Comparison of ENCODE assay signal across 6 worm cellular contexts in the genomic region with DNA sequence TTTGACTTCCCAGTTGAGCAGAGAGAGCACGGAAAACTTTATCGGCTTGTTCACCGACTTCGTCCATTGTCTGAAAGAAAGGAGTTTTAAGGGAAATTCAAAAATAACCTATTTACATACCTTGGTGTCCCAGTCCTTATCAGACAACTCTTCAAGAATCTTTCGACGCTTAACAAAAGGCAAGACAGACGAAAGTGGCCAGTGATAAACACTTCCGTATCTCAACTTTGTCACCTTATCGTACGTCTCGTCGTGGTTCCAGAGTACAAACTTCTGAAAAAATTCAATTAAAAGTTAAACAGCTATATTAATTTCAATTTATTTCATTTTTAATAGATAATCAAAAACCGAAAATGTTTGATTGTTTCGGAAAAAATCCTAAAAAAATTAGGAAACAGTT.
TF ChIP-seq lines count a peak whose summit lies in the region.

No protein-coding gene starts in this region.

TF ChIP-seq in whole organism, L1 larva, 84 proteins besides CTCF, POLR2A, EP300 and RAD21:
- TF ChIP-seq grh-1 (GFP tag; IDR thresholded peaks at IDR 0.05; lab: Robert Waterston, UW) (no peak), elt-2 (tag; optimal IDR thresholded peaks at IDR 0.05; lab: Kevin White, UChicago) (peak; percentile 87)

TF ChIP-seq in whole organism, L2 larva, 48 proteins besides CTCF, POLR2A, EP300 and RAD21:
- peak; percentile 17 for TF ChIP-seq sma-9 (GFP tag; optimal IDR thresholded peaks at IDR 0.05; lab: Kevin White, UChicago)
- no peak for TF ChIP-seq sma-9 (tag; optimal IDR thresholded peaks at IDR 0.05; lab: Kevin White, UChicago)
- TF ChIP-seq peb-1 (tag; optimal IDR thresholded peaks at IDR 0.05; lab: Kevin White, UChicago) = no peak
- TF ChIP-seq fos-1 (tag; optimal IDR thresholded peaks at IDR 0.05; lab: Kevin White, UChicago) = peak; percentile 62

TF ChIP-seq in whole organism, L3 larva, 47 proteins besides CTCF, POLR2A, EP300 and RAD21:
- TF ChIP-seq ceh-28 (tag; optimal IDR thresholded peaks at IDR 0.05; lab: Kevin White, UChicago) (no peak), pqm-1 (tag; optimal IDR thresholded peaks at IDR 0.05; lab: Kevin White, UChicago) (peak; percentile 56), elt-2 (tag; optimal IDR thresholded peaks at IDR 0.05; lab: Kevin White, UChicago) (peak; percentile 89)

TF ChIP-seq in whole organism, L4 larva, 104 proteins besides CTCF, POLR2A, EP300 and RAD21:
- TF ChIP-seq dve-1 (tag; optimal IDR thresholded peaks at IDR 0.05; lab: Kevin White, UChicago; ENCODE audit: insufficient read depth) = peak; percentile 66
- TF ChIP-seq mxl-2 (GFP tag; conservative IDR thresholded peaks at IDR 0.05; lab: Robert Waterston, UW) = no peak
- TF ChIP-seq hlh-11 (tag; optimal IDR thresholded peaks at IDR 0.05; lab: Kevin White, UChicago) = peak; percentile 46
- peak; percentile 15 for TF ChIP-seq pqm-1 (tag; optimal IDR thresholded peaks at IDR 0.05; lab: Kevin White, UChicago)
- TF ChIP-seq daf-16 (GFP tag; optimal IDR thresholded peaks at IDR 0.05; lab: Kevin White, UChicago) = no peak
- TF ChIP-seq daf-16 (tag; optimal IDR thresholded peaks at IDR 0.05; lab: Kevin White, UChicago) = peak; percentile 86
- no peak for TF ChIP-seq spr-1 (tag; optimal IDR thresholded peaks at IDR 0.05; lab: Kevin White, UChicago)
- TF ChIP-seq attf-4 (tag; optimal IDR thresholded peaks at IDR 0.05; lab: Kevin White, UChicago) = no peak
- TF ChIP-seq unc-62 (GFP tag; optimal IDR thresholded peaks at IDR 0.05 in 1 of 2; lab: Kevin White, UChicago) = peak in 1 of 2 experiments; percentile 85
- no peak for TF ChIP-seq unc-62 (tag; optimal IDR thresholded peaks at IDR 0.05; lab: Kevin White, UChicago)
- TF ChIP-seq spr-3 (GFP tag; optimal IDR thresholded peaks at IDR 0.05; lab: Kevin White, UChicago) = no peak
- TF ChIP-seq dmd-6 (GFP tag; IDR thresholded peaks at IDR 0.05; lab: Robert Waterston, UW) = peak; percentile 47

TF ChIP-seq in whole organism, late embryonic, 69 proteins besides CTCF, POLR2A, EP300 and RAD21:
- TF ChIP-seq fkh-6 (tag; optimal IDR thresholded peaks at IDR 0.05; lab: Kevin White, UChicago) = no peak
- peak; percentile 80 for TF ChIP-seq elt-2 (tag; optimal IDR thresholded peaks at IDR 0.05; lab: Kevin White, UChicago)
- no peak for TF ChIP-seq ceh-19 (GFP tag; optimal IDR thresholded peaks at IDR 0.05; lab: Kevin White, UChicago)

TF ChIP-seq in whole organism, young adult, 124 proteins besides CTCF, POLR2A, EP300 and RAD21:
- TF ChIP-seq nhr-80 (tag; optimal IDR thresholded peaks at IDR 0.05; lab: Kevin White, UChicago) = peak; percentile 77
- no peak for TF ChIP-seq attf-5 (GFP tag; optimal IDR thresholded peaks at IDR 0.05; lab: Kevin White, UChicago)
- TF ChIP-seq ztf-26 (tag; optimal IDR thresholded peaks at IDR 0.05; lab: Kevin White, UChicago) = no peak
- TF ChIP-seq C06A6.2 (GFP tag; conservative IDR thresholded peaks at IDR 0.05; lab: Robert Waterston, UW) = no peak
